Fruit fly (Drosophila melanogaster) whole organism, embryonic: ENCODE results near the gene CG4455.
A peak's percentile ranks its signal among the peaks of the same experiment; 100 is the strongest.

ENCODE experiments used
- Atf3 ChIP-seq: fragments of 200-800 bp; sonication (Bioruptor generic); optimal IDR thresholded peaks from 3 replicates; lab custom pipeline; 2016; ENCODE audit warnings: missing biosample characterization, missing genetic modification characterization
- Blimp-1 ChIP-seq: fragments of 200-800 bp; sonication (Bioruptor generic); optimal IDR thresholded peaks from 3 replicates; lab custom pipeline; 2018; ENCODE audit warnings: missing biosample characterization, missing genetic modification characterization, mild to moderate bottlenecking, moderate library complexity, missing genetic modification reagents
- CG10366 ChIP-seq: fragments of 200-800 bp; sonication (Bioruptor generic); IDR thresholded peaks from 2 replicates; pipeline ENCODE4 v1.3.6; 2022; ENCODE audit warnings: missing biosample characterization, missing genetic modification characterization
- CG11093 ChIP-seq: fragments of 200-800 bp; sonication (Bioruptor generic); IDR thresholded peaks from 3 replicates; pipeline ENCODE4 v1.3.6; 2022; ENCODE audit warnings: missing biosample characterization, missing genetic modification characterization
- CG11695 ChIP-seq: fragments of 200-800 bp; sonication (Bioruptor generic); IDR thresholded peaks from 3 replicates; pipeline ENCODE4 v1.3.6; 2022; ENCODE audit warnings: missing biosample characterization, missing genetic modification characterization
- CG11696 ChIP-seq: fragments of 200-800 bp; sonication (Bioruptor generic); IDR thresholded peaks from 2 replicates; pipeline ENCODE4 v1.3.6; 2022; ENCODE audit warnings: missing biosample characterization, missing genetic modification characterization
- CG12104 ChIP-seq: fragments of 200-800 bp; sonication (Bioruptor generic); optimal IDR thresholded peaks from 3 replicates; lab custom pipeline; 2016; ENCODE audit warnings: missing biosample characterization, missing genetic modification characterization
- CG13894 ChIP-seq: fragments of 200-800 bp; sonication (Bioruptor generic); optimal IDR thresholded peaks from 3 replicates; lab custom pipeline; 2018; ENCODE audit warnings: missing biosample characterization, mild to moderate bottlenecking, missing genetic modification characterization, moderate library complexity
- CG14860 ChIP-seq: fragments of 200-800 bp; sonication (Bioruptor generic); IDR thresholded peaks from 3 replicates; pipeline ENCODE4 v1.3.6; 2022; ENCODE audit warnings: missing biosample characterization, missing genetic modification characterization; ENCODE audit not compliant: partially characterized antibody
- CG1602 ChIP-seq: fragments of 200-800 bp; sonication (Bioruptor generic); optimal IDR thresholded peaks from 3 replicates; lab custom pipeline; 2016; ENCODE audit warnings: missing biosample characterization, missing genetic modification characterization
- CG16779 ChIP-seq: fragments of 200-800 bp; sonication (Bioruptor generic); IDR thresholded peaks from 2 replicates; pipeline ENCODE4 v1.3.6; 2022; ENCODE audit warnings: missing biosample characterization, missing genetic modification characterization
- CG17186 ChIP-seq: fragments of 200-800 bp; sonication (Bioruptor generic); optimal IDR thresholded peaks from 3 replicates; lab custom pipeline; 2017; ENCODE audit warnings: missing biosample characterization, missing genetic modification reagents, missing genetic modification characterization
- CG17829 ChIP-seq: fragments of 200-800 bp; optimal IDR thresholded peaks from 2 replicates; lab custom pipeline; 2019; ENCODE audit warnings: missing biosample characterization, mild to moderate bottlenecking, missing genetic modification characterization, moderate library complexity
- CG18764 ChIP-seq: fragments of 200-800 bp; sonication (Bioruptor generic); optimal IDR thresholded peaks from 3 replicates; lab custom pipeline; 2016; ENCODE audit warnings: missing biosample characterization, missing genetic modification characterization
- CG2875 ChIP-seq: fragments of 200-800 bp; sonication (Bioruptor generic); optimal IDR thresholded peaks from 2 replicates; lab custom pipeline; 2017; ENCODE audit warnings: missing biosample characterization, mild to moderate bottlenecking, missing genetic modification characterization, missing genetic modification reagents
- CG31441 ChIP-seq: fragments of 200-800 bp; sonication (Bioruptor generic); IDR thresholded peaks from 2 replicates; pipeline ENCODE4 v1.3.6; 2022; ENCODE audit warnings: missing biosample characterization, missing genetic modification characterization
- CG3163 ChIP-seq: fragments of 200-800 bp; sonication (Bioruptor generic); optimal IDR thresholded peaks from 3 replicates; lab custom pipeline; 2016; ENCODE audit warnings: missing biosample characterization, missing genetic modification characterization
- CG34224 ChIP-seq: fragments of 200-800 bp; sonication (Bioruptor generic); IDR thresholded peaks from 3 replicates; pipeline ENCODE4 v1.3.6; 2022; ENCODE audit warnings: missing biosample characterization, missing genetic modification characterization; ENCODE audit not compliant: partially characterized antibody
- CG34376 ChIP-seq: fragments of 200-800 bp; sonication (Bioruptor generic); optimal IDR thresholded peaks from 2 replicates; lab custom pipeline; 2018; ENCODE audit warnings: missing biosample characterization, mild to moderate bottlenecking, missing genetic modification characterization
- CG4328 ChIP-seq: fragments of 200-800 bp; sonication (Bioruptor generic); optimal IDR thresholded peaks from 3 replicates; lab custom pipeline; 2017; ENCODE audit warnings: missing biosample characterization, missing genetic modification reagents, missing genetic modification characterization
- CG43689 ChIP-seq: fragments of 200-800 bp; sonication (Bioruptor generic); IDR thresholded peaks from 2 replicates; pipeline ENCODE4 v1.3.6; 2022; ENCODE audit warnings: missing biosample characterization, missing genetic modification characterization
- CG4820 ChIP-seq: fragments of 200-800 bp; sonication (Bioruptor generic); optimal IDR thresholded peaks from 3 replicates; lab custom pipeline; 2016; ENCODE audit warnings: missing biosample characterization, missing genetic modification characterization
- CG6175 ChIP-seq: fragments of 200-800 bp; sonication (Bioruptor generic); IDR thresholded peaks from 3 replicates; pipeline ENCODE4 v1.3.6; 2022; ENCODE audit warnings: missing biosample characterization, missing genetic modification characterization
- Camta ChIP-seq: fragments of 200-800 bp; sonication (Bioruptor generic); optimal IDR thresholded peaks from 2 replicates; lab custom pipeline; 2016; ENCODE audit warnings: missing biosample characterization, missing genetic modification characterization
- CkIIα-i1 ChIP-seq: fragments of 200-800 bp; sonication (Bioruptor generic); IDR thresholded peaks from 2 replicates; pipeline ENCODE4 v1.3.6; 2022; ENCODE audit warnings: missing biosample characterization, missing genetic modification characterization
- CoRest ChIP-seq: fragments of 200-800 bp; sonication (Bioruptor generic); optimal IDR thresholded peaks from 3 replicates; lab custom pipeline; 2018; ENCODE audit warnings: missing biosample characterization, mild to moderate bottlenecking, missing genetic modification characterization, moderate library complexity
- D19B ChIP-seq: fragments of 200-800 bp; sonication (Bioruptor generic); optimal IDR thresholded peaks from 2 replicates; lab custom pipeline; 2017; ENCODE audit warnings: missing biosample characterization, mild to moderate bottlenecking, missing genetic modification characterization
- Dek ChIP-seq: fragments of 200-800 bp; sonication (Bioruptor generic); optimal IDR thresholded peaks from 3 replicates; lab custom pipeline; 2019; ENCODE audit warnings: missing biosample characterization, mild to moderate bottlenecking, missing genetic modification characterization, moderate library complexity
- Doc2 ChIP-seq: fragments of 200-800 bp; sonication (Bioruptor generic); IDR thresholded peaks from 2 replicates; pipeline ENCODE4 v1.3.6; 2022; ENCODE audit warnings: missing biosample characterization, missing genetic modification characterization
- Dp ChIP-seq: fragments of 200-800 bp; sonication (Bioruptor generic); optimal IDR thresholded peaks from 2 replicates; lab custom pipeline; 2018; ENCODE audit warnings: missing biosample characterization, mild to moderate bottlenecking, missing genetic modification characterization, moderate library complexity
- Jarid2 ChIP-seq: fragments of 200-800 bp; sonication (Bioruptor generic); optimal IDR thresholded peaks from 3 replicates; lab custom pipeline; 2017; ENCODE audit warnings: mild to moderate bottlenecking, missing biosample characterization, missing genetic modification reagents, missing genetic modification characterization
- Mes4 ChIP-seq: fragments of 200-800 bp; sonication (Bioruptor generic); optimal IDR thresholded peaks from 2 replicates; lab custom pipeline; 2016; ENCODE audit warnings: missing biosample characterization, missing genetic modification characterization
- NK7.1 ChIP-seq: fragments of 200-800 bp; sonication (Bioruptor generic); optimal IDR thresholded peaks from 3 replicates; lab custom pipeline; 2016; ENCODE audit warnings: missing biosample characterization, missing genetic modification characterization
- Scr ChIP-seq: fragments of 200-800 bp; sonication (Bioruptor generic); IDR thresholded peaks from 2 replicates; pipeline ENCODE4 v1.3.6; 2022; ENCODE audit warnings: missing biosample characterization, missing genetic modification characterization; ENCODE audit not compliant: partially characterized antibody
- Sry-δ ChIP-seq: fragments of 200-800 bp; sonication (Bioruptor generic); optimal IDR thresholded peaks from 2 replicates; lab custom pipeline; 2016; ENCODE audit warnings: missing biosample characterization, missing genetic modification characterization
- Usf ChIP-seq: fragments of 200-800 bp; sonication (Bioruptor generic); optimal IDR thresholded peaks from 2 replicates; lab custom pipeline; 2017; ENCODE audit warnings: missing genotype, missing biosample characterization, missing genetic modification characterization
- ab ChIP-seq: fragments of 200-800 bp; sonication (Bioruptor generic); optimal IDR thresholded peaks from 2 replicates; lab custom pipeline; 2016; ENCODE audit warnings: missing biosample characterization, missing genetic modification characterization
- ac ChIP-seq: fragments of 200-800 bp; sonication (Bioruptor generic); optimal IDR thresholded peaks from 3 replicates; lab custom pipeline; 2017; ENCODE audit warnings: missing biosample characterization, mild to moderate bottlenecking, missing genetic modification characterization
- ap ChIP-seq: fragments of 200-800 bp; sonication (Bioruptor generic); IDR thresholded peaks from 2 replicates; pipeline ENCODE4 v1.3.6; 2022; ENCODE audit warnings: missing biosample characterization, missing genetic modification characterization
- bab2 ChIP-seq: fragments of 200-800 bp; sonication (Bioruptor generic); optimal IDR thresholded peaks from 2 replicates; lab custom pipeline; 2016; ENCODE audit warnings: missing biosample characterization, missing genetic modification characterization
- bowl ChIP-seq: fragments of 200-800 bp; sonication (Bioruptor generic); IDR thresholded peaks from 2 replicates; pipeline ENCODE4 v1.3.6; 2022; ENCODE audit warnings: missing biosample characterization, missing genetic modification characterization
- crol ChIP-seq: fragments of 200-800 bp; sonication (Bioruptor generic); IDR thresholded peaks from 2 replicates; pipeline ENCODE4 v1.3.6; 2022; ENCODE audit warnings: missing biosample characterization, missing genetic modification characterization
- ewg ChIP-seq: fragments of 200-800 bp; sonication (Bioruptor generic); optimal IDR thresholded peaks from 3 replicates; lab custom pipeline; 2017; ENCODE audit warnings: mild to moderate bottlenecking, missing biosample characterization, missing genetic modification reagents, missing genetic modification characterization
- ftz-f1 ChIP-seq: fragments of 200-800 bp; sonication (Bioruptor generic); optimal IDR thresholded peaks from 2 replicates; lab custom pipeline; 2016; ENCODE audit warnings: missing biosample characterization, missing genetic modification characterization
- gcm ChIP-seq: fragments of 200-800 bp; sonication (Bioruptor generic); optimal IDR thresholded peaks from 2 replicates; lab custom pipeline; 2019; ENCODE audit warnings: missing biosample characterization, mild to moderate bottlenecking, missing genetic modification characterization, moderate library complexity
- lilli ChIP-seq: fragments of 200-800 bp; sonication (Bioruptor generic); optimal IDR thresholded peaks from 3 replicates; lab custom pipeline; 2016; ENCODE audit warnings: missing biosample characterization, missing genetic modification characterization
- mirr ChIP-seq: fragments of 200-800 bp; sonication (Bioruptor generic); optimal IDR thresholded peaks from 3 replicates; lab custom pipeline; 2018; ENCODE audit warnings: missing biosample characterization, mild to moderate bottlenecking, missing genetic modification characterization
- prd ChIP-seq, 3 experiments: fragments of >200 bp in 2 of 3; fragments of 200-800 bp in 1 of 3; sonication (Bioruptor generic) in 1 of 3; optimal IDR thresholded peaks in 2 of 3; IDR thresholded peaks in 1 of 3; 2 replicates in 2 of 3; 3 replicates in 1 of 3; pipeline versions ENCODE4 v1.3.6 to Lab custom; 2017 to 2022; ENCODE audit warnings: missing biosample characterization in 1 of 3, missing genetic modification characterization in 1 of 3
- seq ChIP-seq: fragments of 200-800 bp; sonication (Bioruptor generic); IDR thresholded peaks from 2 replicates; pipeline ENCODE4 v1.3.6; 2022; ENCODE audit warnings: missing biosample characterization, missing genetic modification characterization
- sob ChIP-seq: fragments of 200-800 bp; sonication (Bioruptor generic); IDR thresholded peaks from 2 replicates; pipeline ENCODE4 v1.3.6; 2022; ENCODE audit warnings: missing biosample characterization, missing genetic modification characterization
- tin ChIP-seq: fragments of 200-800 bp; sonication (Bioruptor generic); optimal IDR thresholded peaks from 3 replicates; lab custom pipeline; 2016; ENCODE audit warnings: missing biosample characterization, missing genetic modification characterization
- zfh2 ChIP-seq: fragments of 200-800 bp; sonication (Bioruptor generic); optimal IDR thresholded peaks from 2 replicates; lab custom pipeline; 2016; ENCODE audit warnings: missing biosample characterization, missing genetic modification characterization

The CG4455 gene

DNA sequence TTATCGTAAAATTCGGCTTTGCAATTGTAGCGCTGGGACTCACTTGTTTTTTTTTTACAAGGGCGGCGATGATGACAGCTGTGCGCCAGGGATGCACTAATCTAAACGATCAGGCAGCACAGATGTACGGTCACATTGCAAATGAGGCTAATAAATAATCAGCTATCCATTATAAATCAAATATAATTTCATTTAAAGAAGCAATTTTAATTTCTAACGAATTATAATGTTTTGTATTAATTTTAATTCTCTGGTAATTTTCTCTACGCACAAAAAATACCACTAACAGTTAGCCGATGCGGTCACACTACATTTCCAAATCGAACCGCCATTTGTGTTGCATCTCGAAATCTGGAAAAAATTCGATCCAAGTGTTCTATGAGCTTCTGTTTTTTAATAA, 42.1 kb upstream of the CG4455 start, which contains the start of the genes cni and fzy (continued):
- TF ChIP-seq NK7.1, result no peak
- no peak for TF ChIP-seq mirr
- no peak for TF ChIP-seq Usf (GFP tag; lab: Kevin White, UChicago)
- peak; percentile 23 for TF ChIP-seq bab2 (GFP tag; lab: Kevin White, UChicago)
- TF ChIP-seq CG17829 (tag; lab: Kevin White, UChicago), result peak; percentile 54
- TF ChIP-seq Dek (tag; lab: Kevin White, UChicago), result no peak
- no peak for TF ChIP-seq CG11695 (GFP tag; lab: Robert Waterston, UW)
- TF ChIP-seq CG17186 (GFP tag; lab: Kevin White, UChicago), result peak; percentile 68
- TF ChIP-seq CG10366 (GFP tag; lab: Robert Waterston, UW), result no peak
- TF ChIP-seq Doc2 (GFP tag; lab: Robert Waterston, UW), result no peak
- TF ChIP-seq Atf3 (GFP tag; lab: Kevin White, UChicago), result no peak
- no peak for TF ChIP-seq CG31441
- no peak for TF ChIP-seq seq (GFP tag; lab: Robert Waterston, UW)
- TF ChIP-seq CG14860 (GFP tag; lab: Robert Waterston, UW), result no peak
- TF ChIP-seq CG2875 (GFP tag; lab: Kevin White, UChicago), result no peak
- TF ChIP-seq Mes4 (GFP tag; lab: Kevin White, UChicago), result no peak
- TF ChIP-seq Jarid2, result no peak
- no peak for TF ChIP-seq prd (optimal IDR thresholded peaks at IDR 0.05; lab: Kevin White, UChicago)
- no peak for TF ChIP-seq prd (GFP tag; IDR thresholded peaks at IDR 0.05; lab: Robert Waterston, UW)
- no peak for TF ChIP-seq CG4328 (GFP tag; lab: Kevin White, UChicago)
- no peak for TF ChIP-seq CG16779 (GFP tag; lab: Robert Waterston, UW)
- peak; percentile 53 for TF ChIP-seq Sry-δ (GFP tag; lab: Kevin White, UChicago)
- no peak for TF ChIP-seq bowl (GFP tag; lab: Robert Waterston, UW)
- TF ChIP-seq crol (GFP tag; lab: Robert Waterston, UW), result no peak
- TF ChIP-seq D19B (GFP tag; lab: Kevin White, UChicago), result no peak
- no peak for TF ChIP-seq ab (GFP tag; lab: Kevin White, UChicago)
- TF ChIP-seq ewg (GFP tag; lab: Kevin White, UChicago), result peak; percentile 7
- peak; percentile 93 for TF ChIP-seq ftz-f1 (GFP tag; lab: Kevin White, UChicago)
- TF ChIP-seq CG18764 (GFP tag; lab: Kevin White, UChicago), result no peak
- peak; percentile 31 for TF ChIP-seq tin (GFP tag; lab: Kevin White, UChicago)
- no peak for TF ChIP-seq CG3163
- TF ChIP-seq ap (GFP tag; lab: Robert Waterston, UW), result no peak
- peak; percentile 22; the same call in 1 of the 2 replicates for TF ChIP-seq Scr (GFP tag; lab: Robert Waterston, UW)
- TF ChIP-seq CG1602 (GFP tag; lab: Kevin White, UChicago), result no peak
- no peak for TF ChIP-seq CG6175 (GFP tag; lab: Robert Waterston, UW)
- TF ChIP-seq zfh2 (GFP tag; lab: Kevin White, UChicago), result peak; percentile 14
- TF ChIP-seq CG43689 (GFP tag; lab: Robert Waterston, UW), result no peak
- no peak for TF ChIP-seq ac (GFP tag; lab: Kevin White, UChicago)
- peak; percentile 49 for TF ChIP-seq CoRest (tag; lab: Kevin White, UChicago)
- TF ChIP-seq CG11093, result no peak
- TF ChIP-seq CkIIα-i1, result no peak
- TF ChIP-seq Blimp-1 (GFP tag; lab: Kevin White, UChicago), result no peak
- no peak for TF ChIP-seq CG4820 (GFP tag; lab: Kevin White, UChicago)
- no peak for TF ChIP-seq sob (GFP tag; lab: Robert Waterston, UW)
- TF ChIP-seq CG12104, result no peak
- TF ChIP-seq CG34224 (GFP tag; lab: Robert Waterston, UW), result no peak
- TF ChIP-seq Dp (GFP tag; lab: Kevin White, UChicago), result peak; percentile 88
- no peak for TF ChIP-seq gcm (GFP tag; lab: Kevin White, UChicago)
- no peak for TF ChIP-seq CG11696 (GFP tag; lab: Robert Waterston, UW)
- TF ChIP-seq Camta (GFP tag; lab: Kevin White, UChicago), result peak; percentile 22
- peak; percentile 48 for TF ChIP-seq lilli (GFP tag; lab: Kevin White, UChicago)
- TF ChIP-seq CG34376 (GFP tag; lab: Kevin White, UChicago), result peak; percentile 16
- TF ChIP-seq CG13894 (tag; lab: Kevin White, UChicago), result no peak
